Fruit fly (Drosophila melanogaster): ENCODE measurements around the gene CG6051.

Gene CG6051

dm6 chr3R:27197581-27197980 lies 46.7 kb upstream of the CG6051 start:
- TF ChIP-seq psq (GFP tag; optimal IDR thresholded peaks at IDR 0.05): no peak
- no peak for TF ChIP-seq dsf (GFP tag; optimal IDR thresholded peaks at IDR 0.05; ENCODE audit: borderline replicate concordance)
- no peak for TF ChIP-seq Dfd (GFP tag; optimal IDR thresholded peaks at IDR 0.05)
- TF ChIP-seq dmrt93B (GFP tag; optimal IDR thresholded peaks at IDR 0.05): no peak
- no peak for TF ChIP-seq jim (GFP tag; optimal IDR thresholded peaks at IDR 0.05)
- TF ChIP-seq Hnf4 (GFP tag; optimal IDR thresholded peaks at IDR 0.05): no peak
- peak; percentile 18 for TF ChIP-seq rgr (GFP tag; optimal IDR thresholded peaks at IDR 0.05)
- no peak for TF ChIP-seq Jra (GFP tag; optimal IDR thresholded peaks at IDR 0.05)
- peak; percentile 3 for TF ChIP-seq Sp1 (GFP tag; optimal IDR thresholded peaks at IDR 0.05)
- TF ChIP-seq pan (optimal IDR thresholded peaks at IDR 0.05): no peak

- TF ChIP-seq Sp1 (GFP tag; optimal IDR thresholded peaks at IDR 0.05) (no peak), tai (GFP tag; optimal IDR thresholded peaks at IDR 0.05) (no peak), foxo (GFP tag; optimal IDR thresholded peaks at IDR 0.05) (no peak), dmrt93B (GFP tag; optimal IDR thresholded peaks at IDR 0.05) (no peak), lola (GFP tag; optimal IDR thresholded peaks at IDR 0.05) (no peak), jim (GFP tag; optimal IDR thresholded peaks at IDR 0.05) (no peak), fru (GFP tag; optimal IDR thresholded peaks at IDR 0.05) (no peak), Myc (optimal IDR thresholded peaks at IDR 0.05) (no peak), CG32264 (GFP tag; optimal IDR thresholded peaks at IDR 0.05) (no peak), HLH106 (tag; optimal IDR thresholded peaks at IDR 0.05) (no peak), br (GFP tag; optimal IDR thresholded peaks at IDR 0.05) (no peak), dl (GFP tag; optimal IDR thresholded peaks at IDR 0.05; ENCODE audit: insufficient read depth in 1 of 2, partially characterized antibody in 2 of 2) (no peak), sv (GFP tag; optimal IDR thresholded peaks at IDR 0.05) (no peak), Hr78 (GFP tag; optimal IDR thresholded peaks at IDR 0.05) (no peak), Vsx2 (GFP tag; optimal IDR thresholded peaks at IDR 0.05; ENCODE audit: partially characterized antibody) (no peak), N (GFP tag; optimal IDR thresholded peaks at IDR 0.05) (no peak)
Measured at dm6 chr3R:27196866-27197265, 46.0 kb upstream of the CG6051 start.

- TF ChIP-seq fru (GFP tag; optimal IDR thresholded peaks at IDR 0.05): peak; percentile 34
- no peak for TF ChIP-seq Abd-B (GFP tag; optimal IDR thresholded peaks at IDR 0.05)
- TF ChIP-seq Dif (GFP tag; optimal IDR thresholded peaks at IDR 0.05; ENCODE audit: partially characterized antibody): peak; percentile 66
- no peak for TF ChIP-seq CrebA (GFP tag; optimal IDR thresholded peaks at IDR 0.05; ENCODE audit: borderline replicate concordance)
- TF ChIP-seq psq (GFP tag; optimal IDR thresholded peaks at IDR 0.05): peak; percentile 5
- no peak for TF ChIP-seq CG9705 (GFP tag; optimal IDR thresholded peaks at IDR 0.05)
- TF ChIP-seq h (GFP tag; optimal IDR thresholded peaks at IDR 0.05): peak; percentile 4
- no peak for TF ChIP-seq dmrt93B (GFP tag; optimal IDR thresholded peaks at IDR 0.05)
- TF ChIP-seq Dfd (GFP tag; optimal IDR thresholded peaks at IDR 0.05): peak; percentile 19
- TF ChIP-seq CG32264 (GFP tag; optimal IDR thresholded peaks at IDR 0.05): no peak
- peak; percentile 17 for TF ChIP-seq Hr83 (GFP tag; optimal IDR thresholded peaks at IDR 0.05; ENCODE audit: poor library complexity, severe bottlenecking)
- TF ChIP-seq pan (optimal IDR thresholded peaks at IDR 0.05): no peak
- no peak for TF ChIP-seq N (GFP tag; optimal IDR thresholded peaks at IDR 0.05)
- peak; percentile 65 to 68 for TF ChIP-seq dl (GFP tag; optimal IDR thresholded peaks at IDR 0.05; ENCODE audit: insufficient read depth in 1 of 2, partially characterized antibody in 2 of 2)
- peak; percentile 4 for TF ChIP-seq br (GFP tag; optimal IDR thresholded peaks at IDR 0.05)
- TF ChIP-seq Rel (GFP tag; optimal IDR thresholded peaks at IDR 0.05): no peak
- no peak for TF ChIP-seq Rel (tag; optimal IDR thresholded peaks at IDR 0.05)
- peak; percentile 24 for TF ChIP-seq OdsH (GFP tag; optimal IDR thresholded peaks at IDR 0.05)
- TF ChIP-seq lola (GFP tag; optimal IDR thresholded peaks at IDR 0.05): no peak
Measured at dm6 chr3R:27194106-27194505, 43.2 kb upstream of the CG6051 start, which contains the start of gene Ser. Ser (minus strand) TSS chr3R:27194267.

- TF ChIP-seq h (GFP tag; optimal IDR thresholded peaks at IDR 0.05) (no peak), GATAd (GFP tag; optimal IDR thresholded peaks at IDR 0.05) (no peak), dmrt93B (GFP tag; optimal IDR thresholded peaks at IDR 0.05) (no peak), Jra (GFP tag; optimal IDR thresholded peaks at IDR 0.05) (no peak), woc (GFP tag; optimal IDR thresholded peaks at IDR 0.05) (no peak), lola (GFP tag; optimal IDR thresholded peaks at IDR 0.05) (no peak), HLH106 (tag; optimal IDR thresholded peaks at IDR 0.05) (no peak), OdsH (GFP tag; optimal IDR thresholded peaks at IDR 0.05) (no peak), Mio (GFP tag; optimal IDR thresholded peaks at IDR 0.05) (no peak), tai (GFP tag; optimal IDR thresholded peaks at IDR 0.05) (no peak), foxo (GFP tag; optimal IDR thresholded peaks at IDR 0.05) (no peak), Dif (GFP tag; optimal IDR thresholded peaks at IDR 0.05; ENCODE audit: partially characterized antibody) (no peak)
Measured at dm6 chr3R:27193079-27193478, 42.2 kb upstream of the CG6051 start.

Data from whole organism, wandering third instar larva.